Fruit fly (Drosophila melanogaster): ENCODE data around the gene Bub3.

Bub3 gene

DNA sequence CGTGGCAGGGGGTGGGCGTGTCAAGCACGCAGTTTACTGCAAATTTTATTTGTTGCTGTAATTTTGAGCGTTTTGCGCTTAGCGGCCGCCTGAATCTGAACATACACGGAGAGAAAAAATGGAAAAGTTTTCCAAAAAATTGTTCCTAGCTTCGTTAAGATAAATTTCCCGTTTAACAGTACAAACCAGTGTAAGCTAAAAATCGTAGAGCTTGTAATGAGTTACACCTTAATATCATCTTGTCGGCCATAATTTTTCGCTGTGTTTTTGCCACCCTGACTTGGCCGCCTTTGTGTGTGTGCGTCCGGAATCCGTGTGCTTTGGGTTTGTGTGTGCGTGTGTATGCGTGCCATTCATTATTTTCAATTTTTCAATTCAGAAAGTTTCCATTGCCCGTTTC lies 23.7 kb downstream of the Bub3 start:
- TF ChIP-seq CG7101 (tag; optimal IDR thresholded peaks at IDR 0.05) (no peak), CG12768 (GFP tag; optimal IDR thresholded peaks at IDR 0.05) (no peak), pad (GFP tag; optimal IDR thresholded peaks at IDR 0.05) (no peak), Clk (GFP tag; optimal IDR thresholded peaks at IDR 0.05) (no peak), ovo (GFP tag; optimal IDR thresholded peaks at IDR 0.05) (no peak), CG1620 (GFP tag; optimal IDR thresholded peaks at IDR 0.05) (no peak), toe (GFP tag; optimal IDR thresholded peaks at IDR 0.05) (no peak), kay (GFP tag; ENCODE audit: borderline replicate concordance) (no peak), CG33017 (tag; optimal IDR thresholded peaks at IDR 0.05) (no peak), Mnt (GFP tag; optimal IDR thresholded peaks at IDR 0.05) (no peak), CG11617 (GFP tag; optimal IDR thresholded peaks at IDR 0.05) (no peak), bab1 (GFP tag; optimal IDR thresholded peaks at IDR 0.05) (no peak), cic (GFP tag; optimal IDR thresholded peaks at IDR 0.05) (no peak), Hr96 (GFP tag; optimal IDR thresholded peaks at IDR 0.05) (no peak)

DNA sequence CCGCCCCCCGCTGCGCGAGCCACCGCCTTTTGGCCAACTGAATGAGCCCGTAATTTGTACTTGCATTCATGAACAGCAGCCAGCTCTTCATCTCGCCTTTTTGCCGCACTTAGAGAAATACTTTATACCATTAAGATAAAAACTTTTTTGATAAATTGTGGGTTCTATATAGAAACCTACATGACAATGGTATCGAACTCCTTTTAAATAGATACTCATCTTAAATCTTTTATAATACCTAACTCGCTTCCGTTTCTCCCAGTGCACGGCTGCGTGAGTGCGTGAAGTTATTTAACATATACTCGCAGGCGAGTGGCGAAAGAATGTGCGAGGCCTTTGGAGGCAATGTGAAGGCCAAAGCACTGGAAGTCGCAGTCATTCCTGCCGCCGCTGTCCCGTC lies 49.3 kb downstream of the Bub3 start:
- no peak for TF ChIP-seq Clk (GFP tag; optimal IDR thresholded peaks at IDR 0.05)
- peak; percentile 7 for TF ChIP-seq toe (GFP tag; optimal IDR thresholded peaks at IDR 0.05)
